Fruit fly (Drosophila melanogaster) whole organism, adult: Measurements from ENCODE around the gene CG6839.

Source experiments
- CG5204 ChIP-seq: fragments of 200-800 bp; sonication (Bioruptor generic); optimal IDR thresholded peaks from 2 replicates; lab custom pipeline; 2016; ENCODE audit warnings: missing biosample characterization, missing genetic modification characterization
- CG7101 ChIP-seq: fragments of 200-800 bp; sonication (Bioruptor generic); optimal IDR thresholded peaks from 2 replicates; lab custom pipeline; 2018; ENCODE audit warnings: missing biosample characterization, mild to moderate bottlenecking, missing genetic modification characterization, moderate library complexity
- Clk ChIP-seq: fragments of 200-800 bp; sonication (Bioruptor generic); optimal IDR thresholded peaks from 2 replicates; lab custom pipeline; 2017; ENCODE audit warnings: missing biosample characterization, missing genetic modification characterization
- pad ChIP-seq: fragments of 200-800 bp; sonication (Bioruptor generic); optimal IDR thresholded peaks from 3 replicates; lab custom pipeline; 2017; ENCODE audit warnings: missing biosample characterization, missing genetic modification characterization, mild to moderate bottlenecking, moderate library complexity, missing genetic modification reagents
- toe ChIP-seq: fragments of 200-800 bp; sonication (Bioruptor generic); optimal IDR thresholded peaks from 2 replicates; lab custom pipeline; 2016; ENCODE audit warnings: missing biosample characterization, missing genetic modification characterization

DNA sequence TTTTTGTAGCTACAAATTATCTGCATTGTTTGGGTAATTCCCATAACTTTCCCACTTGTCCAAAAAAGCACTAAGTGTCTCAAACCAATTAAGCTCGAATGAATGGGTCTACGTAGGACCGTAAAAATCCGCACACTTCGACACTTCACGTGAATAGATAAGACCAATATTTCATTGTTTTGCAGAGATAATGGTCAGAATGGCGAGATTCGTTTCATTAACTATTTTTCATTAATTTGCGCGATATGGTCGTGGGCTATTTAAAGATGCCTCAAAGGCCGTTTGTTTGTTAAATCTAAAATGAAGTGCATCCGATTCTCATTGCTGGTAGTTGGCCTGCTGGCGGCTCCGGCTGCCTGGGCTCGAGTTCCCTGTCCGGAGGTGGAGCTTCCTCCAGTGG lies at the start of gene CG6839:
- no peak for TF ChIP-seq toe (GFP tag; lab: Kevin White, UChicago)
- TF ChIP-seq Clk (GFP tag; lab: Kevin White, UChicago), result no peak
- TF ChIP-seq pad (GFP tag; lab: Kevin White, UChicago), result no peak
- no peak for TF ChIP-seq CG7101 (tag; lab: Kevin White, UChicago)
- TF ChIP-seq CG5204, result no peak
